Fruit fly (Drosophila melanogaster): Measurements from ENCODE around the gene cocoon.

DNA sequence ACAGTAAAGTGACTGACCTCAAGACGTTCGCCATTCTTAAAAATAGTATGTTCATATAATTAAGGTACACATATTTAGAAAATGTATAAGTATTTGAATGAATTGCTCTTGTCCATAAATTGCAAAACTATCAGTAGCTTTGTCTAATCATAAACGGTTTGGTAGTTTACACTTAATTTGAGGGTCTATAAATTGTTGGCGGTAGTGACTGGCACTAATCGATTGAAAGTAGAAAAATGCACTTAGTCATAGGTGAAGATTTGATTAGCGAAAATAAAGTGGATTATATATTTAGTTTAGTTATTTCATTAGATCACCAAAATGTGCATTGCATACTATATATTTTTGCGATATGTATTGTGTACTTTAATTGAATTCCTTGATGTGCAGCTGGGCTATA lies 39.8 kb upstream of the cocoon start:
- TF ChIP-seq CTCF (optimal IDR thresholded peaks at IDR 0.05) (no peak), CG8478 (optimal IDR thresholded peaks at IDR 0.05) (no peak)
